Worm (Caenorhabditis elegans) whole organism, L1 larva: Measurements from ENCODE around the gene F36F12.3.

Experiments used
- fos-1 ChIP-seq: fragments of 150-350 bp; optimal IDR thresholded peaks from 2 replicates; lab custom pipeline; 2014; ENCODE audit warnings: missing biosample characterization, missing genetic modification characterization
- lin-35 ChIP-seq, 2 experiments: fragments of 150-350 bp; optimal IDR thresholded peaks; 2 replicates each; lab custom pipeline; 2014; ENCODE audit warnings: missing biosample characterization in 2 of 2, missing genetic modification characterization in 2 of 2, missing genetic modification reagents in 2 of 2
- lir-3 ChIP-seq: sonication (generic microtip); optimal IDR thresholded peaks from 2 replicates; lab custom pipeline; 2016; ENCODE audit warnings: mild to moderate bottlenecking, missing genetic modification characterization, moderate library complexity, missing compliant biosample characterization; ENCODE audit not compliant: poor library complexity
- ztf-11 ChIP-seq, 2 experiments: sonication (generic microtip); optimal IDR thresholded peaks; 2 replicates each; lab custom pipeline; 2016 to 2017; ENCODE audit warnings: missing genetic modification characterization in 2 of 2, missing biosample characterization in 1 of 2, missing compliant biosample characterization in 1 of 2

DNA sequence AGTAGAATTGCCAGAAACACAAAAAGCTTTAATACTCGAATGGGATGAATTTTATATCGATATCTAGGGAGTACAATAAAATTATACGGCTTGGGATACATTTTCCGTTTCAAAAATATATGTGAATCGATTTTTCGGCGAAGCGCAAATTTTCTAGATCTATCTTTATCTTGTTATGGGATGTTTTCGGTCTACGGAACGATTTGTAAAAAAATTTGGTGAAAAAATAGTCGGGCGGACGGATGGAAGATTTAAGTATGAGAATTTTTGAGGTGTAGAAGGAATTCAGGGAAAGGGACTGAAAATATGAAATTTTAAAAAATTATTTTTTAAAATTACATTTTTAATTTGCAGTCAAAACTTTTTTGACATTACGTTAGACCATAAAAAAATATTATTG is 20.4 kb downstream of the F36F12.3 start, which contains the start of gene F22F7.4:
- TF ChIP-seq ztf-11 (tag; optimal IDR thresholded peaks at IDR 0.05; lab: Kevin White, UChicago) (no peak), lin-35 (GFP tag; optimal IDR thresholded peaks at IDR 0.05; lab: Kevin White, UChicago) (no peak), fos-1 (no peak), lir-3 (tag; lab: Kevin White, UChicago) (no peak)
